Worm (Caenorhabditis elegans) whole organism, L1 larva: Measurements from ENCODE around the gene str-248.

Source experiments
- lin-13 ChIP-seq: fragments of 150-350 bp; optimal IDR thresholded peaks from 2 replicates; lab custom pipeline; 2014; ENCODE audit warnings: missing biosample characterization, missing genetic modification reagents, missing genetic modification characterization
- nhr-11 ChIP-seq: fragments of 150-350 bp; optimal IDR thresholded peaks from 2 replicates; lab custom pipeline; 2014; ENCODE audit warnings: missing biosample characterization, missing genetic modification characterization
- nhr-47 ChIP-seq: sonication (generic microtip); optimal IDR thresholded peaks from 2 replicates; lab custom pipeline; 2016; ENCODE audit warnings: mild to moderate bottlenecking, missing genetic modification characterization, moderate library complexity, missing compliant biosample characterization
- unc-62 ChIP-seq: fragments of 150-350 bp; optimal IDR thresholded peaks from 2 replicates; lab custom pipeline; 2014; ENCODE audit warnings: missing biosample characterization, missing genetic modification reagents, missing genetic modification characterization

- TF ChIP-seq unc-62 (GFP tag; lab: Kevin White, UChicago) (no peak), lin-13 (GFP tag; lab: Kevin White, UChicago) (no peak), nhr-47 (tag; lab: Kevin White, UChicago) (no peak), nhr-11 (no peak)
Observed at ce11 chrV:15658262-15659060, 29.0 kb upstream of the str-248 start.
